Fruit fly (Drosophila melanogaster): ENCODE measurements around the gene CG17834.

The CG17834 gene

DNA sequence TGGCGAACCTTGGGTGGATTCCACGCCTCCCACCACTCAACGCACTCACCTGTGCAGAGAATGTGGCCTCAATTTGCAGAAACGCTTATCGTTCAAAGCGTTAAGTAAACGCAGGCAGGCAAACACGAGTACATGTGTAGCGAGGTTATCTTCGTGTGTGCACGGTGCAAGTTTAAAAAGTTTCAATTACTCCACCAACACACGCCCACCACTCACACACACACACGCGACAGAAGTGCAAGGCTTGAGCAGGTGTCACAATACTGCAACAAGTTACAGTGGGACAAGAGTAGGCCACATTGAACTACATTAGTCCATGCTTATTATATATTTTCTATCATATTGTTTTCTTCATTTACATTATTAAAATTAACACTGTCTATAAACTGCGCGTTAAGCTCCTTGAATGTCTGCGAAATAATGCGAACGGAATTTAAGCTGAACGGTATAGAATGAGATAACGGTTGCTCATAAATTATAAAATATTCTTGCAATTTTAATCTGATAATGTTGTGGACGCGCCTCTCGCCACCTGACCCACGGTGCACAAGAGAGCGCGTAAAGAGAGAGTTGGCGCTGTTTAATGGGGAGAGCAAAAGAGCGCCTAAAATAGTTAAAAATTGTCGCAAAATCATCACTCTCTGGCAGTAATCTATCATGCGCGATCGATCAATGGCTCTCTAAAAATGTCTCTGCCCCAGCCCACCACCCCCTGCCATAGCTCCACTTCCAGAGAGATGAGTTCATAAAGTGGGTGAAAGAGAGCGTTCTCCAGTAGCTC, 5.8 kb downstream of the CG17834 start (continued):
- peak; percentile 75 for TF ChIP-seq CG18011 (GFP tag; optimal IDR thresholded peaks at IDR 0.05)
- peak; percentile 46 for TF ChIP-seq Bteb2 (GFP tag; optimal IDR thresholded peaks at IDR 0.05)
- peak; percentile 90 for TF ChIP-seq trem (tag; optimal IDR thresholded peaks at IDR 0.05)
- peak; percentile 79 for TF ChIP-seq Camta (GFP tag; optimal IDR thresholded peaks at IDR 0.05)
- TF ChIP-seq sisA (GFP tag; IDR thresholded peaks at IDR 0.05): peak; percentile 97
- TF ChIP-seq Poxn (GFP tag; IDR thresholded peaks at IDR 0.05): no peak
- TF ChIP-seq gcm2 (GFP tag; optimal IDR thresholded peaks at IDR 0.05): peak; percentile 66
- TF ChIP-seq CG1832 (GFP tag; optimal IDR thresholded peaks at IDR 0.05): no peak
- TF ChIP-seq pnt (GFP tag; optimal IDR thresholded peaks at IDR 0.05): peak; percentile 89
- TF ChIP-seq cato (GFP tag; optimal IDR thresholded peaks at IDR 0.05; ENCODE audit: borderline replicate concordance): peak; percentile 90
- peak; percentile 76 for TF ChIP-seq Ravus (GFP tag; IDR thresholded peaks at IDR 0.05)
- peak; percentile 93 for TF ChIP-seq CG9817 (tag; optimal IDR thresholded peaks at IDR 0.05)
- TF ChIP-seq CG3838 (GFP tag; optimal IDR thresholded peaks at IDR 0.05): peak; percentile 84
- TF ChIP-seq pum (GFP tag; optimal IDR thresholded peaks at IDR 0.05): peak; percentile 85
- TF ChIP-seq CG31441 (GFP tag; IDR thresholded peaks at IDR 0.05): peak; percentile 82
- peak; percentile 97 for TF ChIP-seq jigr1 (GFP tag; IDR thresholded peaks at IDR 0.05)
- peak; percentile 36 for TF ChIP-seq CG7786 (GFP tag; optimal IDR thresholded peaks at IDR 0.05)
- TF ChIP-seq her (GFP tag; optimal IDR thresholded peaks at IDR 0.05): peak; percentile 8
- TF ChIP-seq CG17829 (tag; optimal IDR thresholded peaks at IDR 0.05): peak; percentile 96
- peak; percentile 90 for TF ChIP-seq Chrac-16 (GFP tag; optimal IDR thresholded peaks at IDR 0.05)
- TF ChIP-seq CG33557 (GFP tag; optimal IDR thresholded peaks at IDR 0.05): peak; percentile 84
- peak; percentile 89 for TF ChIP-seq CG17802 (tag; optimal IDR thresholded peaks at IDR 0.05)
- TF ChIP-seq seq (GFP tag; IDR thresholded peaks at IDR 0.05): peak; percentile 96
- peak; percentile 67; the same call in 1 of the 2 replicates for TF ChIP-seq Taf1 (GFP tag; IDR thresholded peaks at IDR 0.05)
- TF ChIP-seq CG17361 (GFP tag; IDR thresholded peaks at IDR 0.05): peak; percentile 79
- peak; percentile 99 for TF ChIP-seq dmrt99B (tag; optimal IDR thresholded peaks at IDR 0.05)
- TF ChIP-seq Dref (GFP tag; IDR thresholded peaks at IDR 0.05): no peak
- TF ChIP-seq MTF-1 (GFP tag; optimal IDR thresholded peaks at IDR 0.05; ENCODE audit: borderline replicate concordance): peak; percentile 73
- TF ChIP-seq bab2 (GFP tag; optimal IDR thresholded peaks at IDR 0.05): peak; percentile 83
- TF ChIP-seq CG13624 (GFP tag; optimal IDR thresholded peaks at IDR 0.05): peak; percentile 37
- peak; percentile 97 for TF ChIP-seq CG2678 (tag; optimal IDR thresholded peaks at IDR 0.05)
- peak; percentile 75 for TF ChIP-seq Antp (GFP tag; optimal IDR thresholded peaks at IDR 0.05)
- TF ChIP-seq Sry-β (GFP tag; optimal IDR thresholded peaks at IDR 0.05): peak; percentile 64
- TF ChIP-seq CG18619 (GFP tag; optimal IDR thresholded peaks at IDR 0.05): peak; percentile 90
- TF ChIP-seq CG9609 (GFP tag; optimal IDR thresholded peaks at IDR 0.05): peak; percentile 72
- TF ChIP-seq ara (GFP tag; IDR thresholded peaks at IDR 0.05): peak; percentile 91
- peak; percentile 90 for TF ChIP-seq CG6272 (GFP tag; IDR thresholded peaks at IDR 0.05)
- TF ChIP-seq so (GFP tag; IDR thresholded peaks at IDR 0.05): peak; percentile 96
- TF ChIP-seq CG10979 (tag; optimal IDR thresholded peaks at IDR 0.05): peak; percentile 97
- peak; percentile 83 to 87 for TF ChIP-seq Pdp1 (GFP tag; optimal IDR thresholded peaks at IDR 0.05)
- TF ChIP-seq CG34224 (GFP tag; IDR thresholded peaks at IDR 0.05; ENCODE audit: partially characterized antibody): peak; percentile 31; the same call in 2 of the 3 replicates
- TF ChIP-seq Sry-δ (GFP tag; optimal IDR thresholded peaks at IDR 0.05): peak; percentile 27
- peak; percentile 91 for TF ChIP-seq CG30403 (GFP tag; optimal IDR thresholded peaks at IDR 0.05)
- TF ChIP-seq Atf-2 (GFP tag; optimal IDR thresholded peaks at IDR 0.05): peak; percentile 82
- peak; percentile 81 for TF ChIP-seq Meics (GFP tag; optimal IDR thresholded peaks at IDR 0.05)
- TF ChIP-seq h (optimal IDR thresholded peaks at IDR 0.05): no peak
- peak; percentile 92 for TF ChIP-seq Dek (tag; optimal IDR thresholded peaks at IDR 0.05)
- peak; percentile 94 for TF ChIP-seq Max (GFP tag; optimal IDR thresholded peaks at IDR 0.05)
- TF ChIP-seq Fer1 (GFP tag; optimal IDR thresholded peaks at IDR 0.05): peak; percentile 94
- peak; percentile 89 for TF ChIP-seq CG2202 (tag; optimal IDR thresholded peaks at IDR 0.05)
